Worm (Caenorhabditis elegans) whole organism, early embryonic: ENCODE data around the gene F45H10.5.

Source experiments
- F13C5.2 ChIP-seq: sonication (generic microtip); optimal IDR thresholded peaks from 2 replicates; lab custom pipeline; 2017; ENCODE audit warnings: mild to moderate bottlenecking, missing genetic modification characterization, inconsistent platforms, missing compliant biosample characterization
- ama-1 ChIP-seq: fragments of 150-350 bp; optimal IDR thresholded peaks from 2 replicates; lab custom pipeline; 2014
- ceh-13 ChIP-seq: fragments of 200-800 bp; sonication (Bioruptor generic); optimal IDR thresholded peaks from 2 replicates; lab custom pipeline; 2018; ENCODE audit warnings: mild to moderate bottlenecking, missing genetic modification characterization, missing compliant biosample characterization
- ets-7 ChIP-seq: sonication (generic microtip); optimal IDR thresholded peaks from 2 replicates; lab custom pipeline; 2016; ENCODE audit warnings: missing genotype, missing genetic modification characterization, missing compliant biosample characterization
- flt-1 ChIP-seq: fragments of 200-800 bp; sonication (Bioruptor generic); IDR thresholded peaks from 2 replicates; pipeline ENCODE4 v1.3.6; 2022; ENCODE audit warnings: missing genetic modification characterization, missing compliant biosample characterization
- hnd-1 ChIP-seq: sonication (generic microtip); optimal IDR thresholded peaks from 2 replicates; lab custom pipeline; 2016; ENCODE audit warnings: missing genetic modification characterization, missing compliant biosample characterization
- sea-1 ChIP-seq: fragments of 200-800 bp; sonication (Bioruptor generic); conservative IDR thresholded peaks from 2 replicates; pipeline ENCODE4 v1.3.6; 2022; ENCODE audit warnings: missing genetic modification characterization, missing compliant biosample characterization
- tbx-11 ChIP-seq: fragments of 200-800 bp; sonication (Bioruptor generic); IDR thresholded peaks from 2 replicates; pipeline ENCODE4 v1.3.6; 2022; ENCODE audit warnings: missing genetic modification characterization, missing compliant biosample characterization
- tbx-37 ChIP-seq: fragments of 200-800 bp; sonication (Bioruptor generic); conservative IDR thresholded peaks from 2 replicates; pipeline ENCODE4 v1.3.6; 2022; ENCODE audit warnings: missing genetic modification reagents, missing genetic modification characterization, missing compliant biosample characterization

DNA sequence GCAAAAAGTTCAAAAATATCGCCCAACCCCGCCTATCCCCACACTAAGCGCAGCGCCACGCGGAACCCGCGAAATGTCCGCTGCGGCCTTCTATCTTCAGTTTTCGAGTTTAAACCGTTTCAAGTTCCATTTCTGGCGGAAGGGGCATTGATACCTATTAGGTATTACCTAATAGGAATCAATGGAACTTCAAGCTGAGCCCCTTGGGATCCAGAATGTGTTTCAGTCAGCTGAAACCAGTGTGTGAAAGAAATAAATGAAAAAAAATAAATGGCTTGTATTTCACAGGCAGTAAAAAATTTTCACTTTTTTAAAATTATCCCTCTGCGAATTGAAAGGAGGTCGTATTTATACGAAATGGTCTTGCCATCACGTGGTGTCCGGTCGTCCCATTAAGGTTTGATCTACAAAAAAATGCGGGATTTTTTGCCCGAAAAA, 19.5 kb downstream of the F45H10.5 start:
- TF ChIP-seq ama-1 (no peak), flt-1 (no peak), sea-1 (GFP tag; lab: Robert Waterston, UW) (no peak), ets-7 (tag; lab: Kevin White, UChicago) (no peak), tbx-11 (no peak), hnd-1 (tag; lab: Kevin White, UChicago) (no peak), ceh-13 (no peak), F13C5.2 (tag; lab: Kevin White, UChicago) (no peak), tbx-37 (no peak)
